Worm (Caenorhabditis elegans): ENCODE data around the gene H24K24.2.

H24K24.2 gene

ce11 chrV:945828-946227 is 28.2 kb downstream of the H24K24.2 start:
- TF ChIP-seq elt-3 (tag; optimal IDR thresholded peaks at IDR 0.05) (no peak), snpc-4 (tag; optimal IDR thresholded peaks at IDR 0.05) (no peak), sptf-1 (tag; optimal IDR thresholded peaks at IDR 0.05) (no peak), cnd-1 (tag; optimal IDR thresholded peaks at IDR 0.05) (no peak)

ce11 chrV:949084-949483 is 31.5 kb downstream of the H24K24.2 start:
- TF ChIP-seq mep-1 (tag; optimal IDR thresholded peaks at IDR 0.05) (no peak), tbx-8 (GFP tag; optimal IDR thresholded peaks at IDR 0.05) (no peak), ceh-39 (tag; optimal IDR thresholded peaks at IDR 0.05) (no peak), unc-120 (tag; optimal IDR thresholded peaks at IDR 0.05; ENCODE audit: poor library complexity, severe bottlenecking) (no peak), nhr-76 (tag; optimal IDR thresholded peaks at IDR 0.05) (no peak), zip-8 (tag; optimal IDR thresholded peaks at IDR 0.05) (no peak)

- TF ChIP-seq snpc-4 (tag; optimal IDR thresholded peaks at IDR 0.05), result no peak
- TF ChIP-seq ham-2 (GFP tag; optimal IDR thresholded peaks at IDR 0.05), result no peak
- TF ChIP-seq nhr-28 (tag; optimal IDR thresholded peaks at IDR 0.05), result no peak
- no peak for TF ChIP-seq nhr-76 (tag; optimal IDR thresholded peaks at IDR 0.05)
- no peak for TF ChIP-seq sptf-1 (tag; optimal IDR thresholded peaks at IDR 0.05)
- no peak for TF ChIP-seq nhr-237 (tag; optimal IDR thresholded peaks at IDR 0.05)
- TF ChIP-seq unc-120 (tag; optimal IDR thresholded peaks at IDR 0.05; ENCODE audit: poor library complexity, severe bottlenecking), result no peak
- no peak for TF ChIP-seq flh-1 (GFP tag; optimal IDR thresholded peaks at IDR 0.05)
- TF ChIP-seq tbx-8 (GFP tag; optimal IDR thresholded peaks at IDR 0.05), result no peak
- TF ChIP-seq pha-4 (tag; optimal IDR thresholded peaks at IDR 0.05), result no peak
- TF ChIP-seq ceh-83 (GFP tag; optimal IDR thresholded peaks at IDR 0.05), result no peak
- no peak for TF ChIP-seq lin-32 (GFP tag; optimal IDR thresholded peaks at IDR 0.05)
- no peak for TF ChIP-seq mab-5 (tag; optimal IDR thresholded peaks at IDR 0.05)
- TF ChIP-seq ceh-43 (GFP tag; optimal IDR thresholded peaks at IDR 0.05), result no peak
- TF ChIP-seq ceh-39 (tag; optimal IDR thresholded peaks at IDR 0.05), result no peak
- TF ChIP-seq ces-1 (GFP tag; optimal IDR thresholded peaks at IDR 0.05), result no peak
- no peak for TF ChIP-seq nhr-12 (tag; optimal IDR thresholded peaks at IDR 0.05)
- TF ChIP-seq unc-62 (GFP tag; optimal IDR thresholded peaks at IDR 0.05), result no peak
These were observed 32.2 kb downstream of the H24K24.2 start, which contains the start of gene Y50D4C.6 for ce11 chrV:949760-950159. Gene Y50D4C.6 (minus strand): TSS chrV:949860.

- peak; percentile 41 for TF ChIP-seq mep-1 (tag; optimal IDR thresholded peaks at IDR 0.05)
- TF ChIP-seq ces-1 (GFP tag; optimal IDR thresholded peaks at IDR 0.05), result peak; percentile 34
- peak; percentile 6 for TF ChIP-seq unc-120 (tag; optimal IDR thresholded peaks at IDR 0.05; ENCODE audit: poor library complexity, severe bottlenecking)
- TF ChIP-seq elt-3 (tag; optimal IDR thresholded peaks at IDR 0.05), result no peak
These were observed 47.2 kb downstream of the H24K24.2 start, which contains the start of gene sqv-6 for ce11 chrV:964739-965283. Gene sqv-6 (minus strand): TSS chrV:964789.

ce11 chrV:966164-966563 is 48.6 kb downstream of the H24K24.2 start:
- TF ChIP-seq ces-1 (GFP tag; optimal IDR thresholded peaks at IDR 0.05) (peak; percentile 100), mep-1 (tag; optimal IDR thresholded peaks at IDR 0.05) (peak; percentile 40), mab-5 (tag; optimal IDR thresholded peaks at IDR 0.05) (no peak), mls-2 (tag; optimal IDR thresholded peaks at IDR 0.05) (peak; percentile 37)

- no peak for TF ChIP-seq nhr-28 (tag; optimal IDR thresholded peaks at IDR 0.05)
- TF ChIP-seq unc-39 (tag; optimal IDR thresholded peaks at IDR 0.05), result no peak
- no peak for TF ChIP-seq pha-4 (tag; optimal IDR thresholded peaks at IDR 0.05)
- no peak for TF ChIP-seq flh-1 (GFP tag; optimal IDR thresholded peaks at IDR 0.05)
- TF ChIP-seq nhr-12 (tag; optimal IDR thresholded peaks at IDR 0.05), result no peak
- no peak for TF ChIP-seq mep-1 (tag; optimal IDR thresholded peaks at IDR 0.05)
- no peak for TF ChIP-seq lsy-2 (tag; optimal IDR thresholded peaks at IDR 0.05)
These were observed 51.5 kb downstream of the H24K24.2 start for ce11 chrV:969005-969562.

ce11 chrV:975184-975583 is 57.6 kb downstream of the H24K24.2 start:
- TF ChIP-seq lin-32 (GFP tag; optimal IDR thresholded peaks at IDR 0.05) (peak; percentile 77), drap-1 (GFP tag; optimal IDR thresholded peaks at IDR 0.05) (peak; percentile 50), lin-13 (tag; optimal IDR thresholded peaks at IDR 0.05) (peak; percentile 9), hlh-1 (tag; optimal IDR thresholded peaks at IDR 0.05) (peak; percentile 12), ham-2 (GFP tag; optimal IDR thresholded peaks at IDR 0.05) (peak; percentile 7), unc-120 (tag; optimal IDR thresholded peaks at IDR 0.05; ENCODE audit: poor library complexity, severe bottlenecking) (peak; percentile 83), ceh-83 (GFP tag; optimal IDR thresholded peaks at IDR 0.05) (no peak), nhr-237 (tag; optimal IDR thresholded peaks at IDR 0.05) (peak; percentile 33), tbx-8 (GFP tag; optimal IDR thresholded peaks at IDR 0.05) (peak; percentile 42), nhr-12 (tag; optimal IDR thresholded peaks at IDR 0.05) (no peak), nhr-28 (tag; optimal IDR thresholded peaks at IDR 0.05) (no peak), elt-1 (tag; optimal IDR thresholded peaks at IDR 0.05; ENCODE audit: borderline replicate concordance, insufficient read depth) (no peak), unc-39 (tag; optimal IDR thresholded peaks at IDR 0.05) (no peak), mab-5 (tag; optimal IDR thresholded peaks at IDR 0.05) (no peak), M03D4.4 (tag; optimal IDR thresholded peaks at IDR 0.05) (peak; percentile 30), ceh-43 (GFP tag; optimal IDR thresholded peaks at IDR 0.05) (no peak), unc-62 (GFP tag; optimal IDR thresholded peaks at IDR 0.05) (peak; percentile 98), cnd-1 (tag; optimal IDR thresholded peaks at IDR 0.05) (peak; percentile 74), sptf-1 (tag; optimal IDR thresholded peaks at IDR 0.05) (peak; percentile 65), elt-3 (tag; optimal IDR thresholded peaks at IDR 0.05) (no peak), nhr-2 (tag; optimal IDR thresholded peaks at IDR 0.05) (peak; percentile 32), blmp-1 (tag; optimal IDR thresholded peaks at IDR 0.05) (no peak), nhr-76 (tag; optimal IDR thresholded peaks at IDR 0.05) (no peak), lsy-2 (tag; optimal IDR thresholded peaks at IDR 0.05) (peak; percentile 43), mep-1 (tag; optimal IDR thresholded peaks at IDR 0.05) (peak; percentile 37), bed-3 (GFP tag; optimal IDR thresholded peaks at IDR 0.05) (no peak)

Data from whole organism, mixed stage, embryonic.